Worm (Caenorhabditis elegans): Measurements from ENCODE around the gene vap-2.

ce11 chrX:10792435-10792834 is at the start of gene vap-2:
- TF ChIP-seq ama-1 (optimal IDR thresholded peaks at IDR 0.05): no peak
- no peak for TF ChIP-seq aly-2 (tag; optimal IDR thresholded peaks at IDR 0.05)
- no peak for TF ChIP-seq pqm-1 (tag; optimal IDR thresholded peaks at IDR 0.05)
- no peak for TF ChIP-seq ztf-11 (tag; optimal IDR thresholded peaks at IDR 0.05)
- no peak for TF ChIP-seq sptf-1 (tag; optimal IDR thresholded peaks at IDR 0.05)
- TF ChIP-seq hlh-4 (tag; optimal IDR thresholded peaks at IDR 0.05): no peak
